Worm (Caenorhabditis elegans) whole organism, late embryonic: ENCODE results near the gene Y7A5A.3.

Source experiments
- C08G9.2 ChIP-seq: sonication (generic microtip); optimal IDR thresholded peaks from 2 replicates; lab custom pipeline; 2016; ENCODE audit warnings: mild to moderate bottlenecking, missing genetic modification characterization, moderate library complexity, missing compliant biosample characterization
- C38D4.7 ChIP-seq: fragments of 200-800 bp; sonication (Bioruptor generic); optimal IDR thresholded peaks from 2 replicates; lab custom pipeline; 2018; ENCODE audit warnings: mild to moderate bottlenecking, missing genetic modification characterization, moderate library complexity, missing compliant biosample characterization
- K09A11.1 ChIP-seq: sonication (generic microtip); optimal IDR thresholded peaks from 2 replicates; lab custom pipeline; 2017; ENCODE audit warnings: antibody characterized with exemption, mild to moderate bottlenecking, missing genetic modification characterization, missing compliant biosample characterization; ENCODE audit not compliant: insufficient read depth
- Y22D7AL.16 ChIP-seq: sonication (generic microtip); optimal IDR thresholded peaks from 2 replicates; lab custom pipeline; 2016; ENCODE audit warnings: missing genetic modification characterization, missing compliant biosample characterization
- ceh-14 ChIP-seq: sonication (generic microtip); optimal IDR thresholded peaks from 2 replicates; lab custom pipeline; 2016; ENCODE audit warnings: missing genotype, missing genetic modification characterization, missing compliant biosample characterization
- ceh-18 ChIP-seq: sonication (generic microtip); optimal IDR thresholded peaks from 2 replicates; lab custom pipeline; 2016; ENCODE audit warnings: missing genetic modification characterization, missing compliant biosample characterization
- ceh-19 ChIP-seq: fragments of 200-800 bp; sonication (Bioruptor generic); optimal IDR thresholded peaks from 2 replicates; lab custom pipeline; 2018; ENCODE audit warnings: mild to moderate bottlenecking, missing genetic modification characterization, missing compliant biosample characterization
- ceh-2 ChIP-seq: sonication (generic microtip); optimal IDR thresholded peaks from 2 replicates; lab custom pipeline; 2016; ENCODE audit warnings: missing genotype, missing genetic modification characterization, missing compliant biosample characterization
- ceh-31 ChIP-seq: sonication (generic microtip); optimal IDR thresholded peaks from 2 replicates; lab custom pipeline; 2016; ENCODE audit warnings: missing genetic modification characterization, missing compliant biosample characterization
- ceh-6 ChIP-seq: fragments of 200-800 bp; sonication (Bioruptor generic); optimal IDR thresholded peaks from 2 replicates; lab custom pipeline; 2018; ENCODE audit warnings: mild to moderate bottlenecking, missing genetic modification characterization, missing compliant biosample characterization
- dmd-4 ChIP-seq: sonication (generic microtip); optimal IDR thresholded peaks from 2 replicates; lab custom pipeline; 2016; ENCODE audit warnings: borderline replicate concordance, missing genetic modification characterization, missing compliant biosample characterization
- dve-1 ChIP-seq: sonication (generic microtip); optimal IDR thresholded peaks from 2 replicates; lab custom pipeline; 2017; ENCODE audit warnings: antibody characterized with exemption, mild to moderate bottlenecking, missing genetic modification characterization, missing compliant biosample characterization
- elt-2 ChIP-seq: sonication (generic microtip); optimal IDR thresholded peaks from 2 replicates; lab custom pipeline; 2016; ENCODE audit warnings: missing genetic modification reagents, missing genetic modification characterization, missing compliant biosample characterization
- elt-4 ChIP-seq: sonication (generic microtip); optimal IDR thresholded peaks from 2 replicates; lab custom pipeline; 2016; ENCODE audit warnings: missing genetic modification characterization, missing compliant biosample characterization
- fkh-10 ChIP-seq: fragments of 150-350 bp; optimal IDR thresholded peaks from 2 replicates; lab custom pipeline; 2014; ENCODE audit warnings: missing biosample characterization, missing genetic modification reagents, missing genetic modification characterization
- hlh-13 ChIP-seq: fragments of 200-800 bp; sonication (Bioruptor generic); optimal IDR thresholded peaks from 2 replicates; lab custom pipeline; 2018; ENCODE audit warnings: mild to moderate bottlenecking, missing genetic modification characterization, missing compliant biosample characterization
- lim-6 ChIP-seq: sonication (generic microtip); optimal IDR thresholded peaks from 2 replicates; lab custom pipeline; 2016; ENCODE audit warnings: missing genetic modification characterization, missing compliant biosample characterization
- lin-11 ChIP-seq: fragments of 200-800 bp; sonication (Bioruptor generic); optimal IDR thresholded peaks from 2 replicates; lab custom pipeline; 2018; ENCODE audit warnings: mild to moderate bottlenecking, missing genetic modification characterization, missing compliant biosample characterization
- nhr-232 ChIP-seq: sonication (generic microtip); optimal IDR thresholded peaks from 2 replicates; lab custom pipeline; 2016; ENCODE audit warnings: missing genetic modification characterization, missing compliant biosample characterization
- npax-4 ChIP-seq: sonication (generic microtip); optimal IDR thresholded peaks from 2 replicates; lab custom pipeline; 2016; ENCODE audit warnings: missing genetic modification characterization, missing compliant biosample characterization
- odd-2 ChIP-seq: sonication (generic microtip); optimal IDR thresholded peaks from 2 replicates; lab custom pipeline; 2017; ENCODE audit warnings: antibody characterized with exemption, mild to moderate bottlenecking, missing genetic modification characterization, missing compliant biosample characterization
- pat-9 ChIP-seq: fragments of 200-800 bp; sonication (Bioruptor generic); optimal IDR thresholded peaks from 2 replicates; lab custom pipeline; 2018; ENCODE audit warnings: mild to moderate bottlenecking, missing genetic modification characterization, moderate library complexity, missing compliant biosample characterization
- pax-1 ChIP-seq: fragments of 150-350 bp; optimal IDR thresholded peaks from 2 replicates; lab custom pipeline; 2014; ENCODE audit warnings: missing biosample characterization, missing genetic modification characterization
- pqm-1 ChIP-seq: sonication (generic microtip); optimal IDR thresholded peaks from 2 replicates; lab custom pipeline; 2016; ENCODE audit warnings: missing genetic modification characterization, missing compliant biosample characterization
- pros-1 ChIP-seq: fragments of 150-350 bp; optimal IDR thresholded peaks from 2 replicates; lab custom pipeline; 2014; ENCODE audit warnings: missing biosample characterization, missing genetic modification reagents, missing genetic modification characterization
- rnt-1 ChIP-seq: sonication (generic microtip); optimal IDR thresholded peaks from 2 replicates; lab custom pipeline; 2016; ENCODE audit warnings: missing genetic modification characterization, missing compliant biosample characterization
- sdc-2 ChIP-seq: sonication (generic microtip); optimal IDR thresholded peaks from 2 replicates; lab custom pipeline; 2016; ENCODE audit warnings: missing genotype, missing genetic modification characterization, missing compliant biosample characterization
- sox-2 ChIP-seq: fragments of 200-800 bp; sonication (Bioruptor generic); IDR thresholded peaks from 2 replicates; pipeline ENCODE4 v1.3.6; 2022; ENCODE audit warnings: missing genetic modification reagents, missing genetic modification characterization, missing compliant biosample characterization
- sox-4 ChIP-seq: sonication (generic microtip); optimal IDR thresholded peaks from 2 replicates; lab custom pipeline; 2017; ENCODE audit warnings: mild to moderate bottlenecking, missing genetic modification characterization, inconsistent platforms, missing compliant biosample characterization
- syd-9 ChIP-seq: sonication (generic microtip); optimal IDR thresholded peaks from 2 replicates; lab custom pipeline; 2016; ENCODE audit warnings: mild to moderate bottlenecking, missing genetic modification characterization, moderate library complexity, missing compliant biosample characterization
- tbx-2 ChIP-seq: sonication (generic microtip); optimal IDR thresholded peaks from 2 replicates; lab custom pipeline; 2016; ENCODE audit warnings: missing genetic modification characterization, missing compliant biosample characterization
- tbx-7 ChIP-seq: sonication (generic microtip); optimal IDR thresholded peaks from 2 replicates; lab custom pipeline; 2016; ENCODE audit warnings: missing genotype, missing genetic modification characterization, missing compliant biosample characterization
- ttx-3 ChIP-seq: sonication (generic microtip); optimal IDR thresholded peaks from 2 replicates; lab custom pipeline; 2016; ENCODE audit warnings: missing genetic modification reagents, missing genetic modification characterization, missing compliant biosample characterization
- unc-55 ChIP-seq: sonication (generic microtip); optimal IDR thresholded peaks from 2 replicates; lab custom pipeline; 2017; ENCODE audit warnings: missing biosample characterization, missing genetic modification reagents, missing genetic modification characterization
- zip-5 ChIP-seq: sonication (generic microtip); optimal IDR thresholded peaks from 2 replicates; lab custom pipeline; 2016; ENCODE audit warnings: missing genetic modification characterization, missing compliant biosample characterization
- ztf-16 ChIP-seq: sonication (generic microtip); optimal IDR thresholded peaks from 2 replicates; lab custom pipeline; 2017; ENCODE audit warnings: missing genetic modification characterization, missing compliant biosample characterization

Gene Y7A5A.3

DNA sequence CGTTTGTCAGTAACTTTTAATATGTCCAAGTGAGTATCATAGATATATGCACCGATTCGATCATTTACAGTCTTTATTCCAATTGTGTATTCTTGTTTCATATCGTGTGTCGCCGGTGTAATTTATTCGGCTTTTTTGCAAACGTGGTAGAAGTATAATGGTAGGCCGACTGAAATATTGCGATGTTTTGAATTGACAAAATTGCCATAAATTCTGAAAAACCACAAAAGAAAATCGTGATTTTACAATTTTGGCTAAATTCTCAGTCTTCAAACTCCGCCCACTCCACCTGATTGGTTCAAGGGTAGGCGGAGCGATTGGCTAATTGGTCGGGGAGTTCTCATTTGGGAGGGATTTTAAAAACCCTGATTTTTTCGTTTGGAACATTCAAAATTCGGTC lies at the start of gene Y7A5A.3:
TSS of gene Y7A5A.3 (minus strand) at position 101 of the 400 bp plus-strand sequence.
- TF ChIP-seq ceh-18 (tag; lab: Kevin White, UChicago): no peak
- TF ChIP-seq, all 69 proteins: peak for 0

DNA sequence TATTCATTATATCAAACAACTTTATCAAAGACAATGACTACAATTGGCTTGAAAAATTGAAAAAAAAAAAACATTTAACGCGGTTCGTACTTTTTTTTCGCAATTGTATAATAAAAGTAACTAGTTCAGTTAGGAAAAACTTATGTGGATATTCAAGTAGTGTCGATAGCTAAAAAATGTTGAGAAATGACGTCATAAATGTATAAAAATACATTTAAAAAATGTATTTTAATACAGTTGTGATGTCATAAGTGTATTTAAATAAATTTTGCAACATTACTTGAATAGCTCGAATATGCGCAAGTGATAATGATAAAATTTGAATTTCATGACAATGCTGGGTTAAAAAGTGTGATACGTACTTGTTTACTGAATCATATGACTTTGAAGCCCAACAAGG lies 47.1 kb upstream of the Y7A5A.3 start:
- no peak for TF ChIP-seq K09A11.1 (tag; lab: Kevin White, UChicago)
- no peak for TF ChIP-seq Y22D7AL.16 (tag; lab: Kevin White, UChicago)
- TF ChIP-seq dve-1 (tag; lab: Kevin White, UChicago): no peak
- no peak for TF ChIP-seq ceh-19 (GFP tag; lab: Kevin White, UChicago)
- no peak for TF ChIP-seq elt-4 (tag; lab: Kevin White, UChicago)
- no peak for TF ChIP-seq ttx-3
- TF ChIP-seq ceh-6 (GFP tag; lab: Kevin White, UChicago): no peak
- no peak for TF ChIP-seq dmd-4 (tag; lab: Kevin White, UChicago)
- TF ChIP-seq unc-55 (GFP tag; lab: Kevin White, UChicago): no peak
- TF ChIP-seq zip-5 (tag; lab: Kevin White, UChicago): no peak
- TF ChIP-seq rnt-1: no peak
- TF ChIP-seq odd-2 (tag; lab: Kevin White, UChicago): no peak
- no peak for TF ChIP-seq sdc-2 (tag; lab: Kevin White, UChicago)
- TF ChIP-seq hlh-13: no peak

DNA sequence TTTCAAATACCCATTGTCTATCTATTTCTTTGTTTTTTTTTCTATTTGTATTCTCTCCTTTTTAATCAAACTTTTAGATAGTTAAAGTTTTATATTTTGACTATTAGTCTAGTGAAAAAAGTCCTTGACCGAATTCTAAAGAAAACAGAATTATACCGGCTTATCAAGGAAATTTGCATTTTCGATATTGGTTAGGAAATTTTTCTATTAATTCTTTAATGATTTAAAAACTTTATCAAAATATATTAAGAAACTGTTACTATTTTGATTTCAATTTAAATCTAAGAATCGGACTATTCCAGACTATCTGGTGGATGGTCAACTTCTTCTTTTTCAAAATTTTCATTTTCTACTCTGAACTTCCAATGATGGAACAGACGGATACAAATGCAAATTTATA lies 43.6 kb upstream of the Y7A5A.3 start, which contains the start of gene Y7A5A.20:
TSS of gene Y7A5A.20 (plus strand) at position 301 of the 400 bp plus-strand sequence.
- TF ChIP-seq pqm-1 (no peak), sox-4 (no peak), hlh-13 (no peak), ceh-19 (GFP tag; lab: Kevin White, UChicago) (no peak), syd-9 (tag; lab: Kevin White, UChicago) (no peak), Y22D7AL.16 (tag; lab: Kevin White, UChicago) (no peak), ceh-14 (tag; lab: Kevin White, UChicago) (no peak), pat-9 (tag; lab: Kevin White, UChicago) (no peak), rnt-1 (no peak), C38D4.7 (GFP tag; lab: Kevin White, UChicago) (no peak), ttx-3 (no peak), sox-2 (GFP tag; lab: Robert Waterston, UW) (no peak), fkh-10 (GFP tag; lab: Kevin White, UChicago) (no peak), nhr-232 (tag; lab: Kevin White, UChicago) (no peak), K09A11.1 (tag; lab: Kevin White, UChicago) (no peak), ceh-31 (tag; lab: Kevin White, UChicago) (no peak), lim-6 (tag; lab: Kevin White, UChicago) (no peak), lin-11 (tag; lab: Kevin White, UChicago) (no peak), tbx-7 (tag; lab: Kevin White, UChicago) (no peak)

- no peak for TF ChIP-seq npax-4
- TF ChIP-seq lim-6 (tag; lab: Kevin White, UChicago): no peak
- TF ChIP-seq tbx-2 (tag; lab: Kevin White, UChicago): no peak
Observed at ce11 chrX:15826866-15827265, 42.4 kb upstream of the Y7A5A.3 start, which contains the start of gene Y7A5A.9. Y7A5A.9 (plus strand) TSS chrX:15827166.

ce11 chrX:15822197-15822596 lies 37.7 kb upstream of the Y7A5A.3 start, which contains the start of gene Y7A5A.8:
Y7A5A.8 (plus strand) TSS chrX:15822497.
- TF ChIP-seq C08G9.2 (no peak), pax-1 (tag; lab: Kevin White, UChicago) (no peak), tbx-2 (tag; lab: Kevin White, UChicago) (no peak), zip-5 (tag; lab: Kevin White, UChicago) (no peak), ceh-19 (GFP tag; lab: Kevin White, UChicago) (no peak), elt-2 (tag; lab: Kevin White, UChicago) (no peak), pqm-1 (no peak), pros-1 (tag; lab: Kevin White, UChicago) (no peak), fkh-10 (GFP tag; lab: Kevin White, UChicago) (no peak), ceh-6 (GFP tag; lab: Kevin White, UChicago) (no peak), ztf-16 (no peak), ceh-2 (no peak)
